Worm (Caenorhabditis elegans) whole organism, early embryonic: ENCODE data around the gene C53C11.2.

Experiments
- B0310.2 ChIP-seq: sonication (generic microtip); optimal IDR thresholded peaks from 2 replicates; lab custom pipeline; 2016; ENCODE audit warnings: mild to moderate bottlenecking, missing genetic modification characterization, missing compliant biosample characterization
- F13C5.2 ChIP-seq: sonication (generic microtip); optimal IDR thresholded peaks from 2 replicates; lab custom pipeline; 2017; ENCODE audit warnings: mild to moderate bottlenecking, missing genetic modification characterization, inconsistent platforms, missing compliant biosample characterization
- aly-1 ChIP-seq: sonication (generic microtip); optimal IDR thresholded peaks from 2 replicates; lab custom pipeline; 2016; ENCODE audit warnings: missing genetic modification characterization, missing compliant biosample characterization
- ama-1 ChIP-seq: fragments of 150-350 bp; optimal IDR thresholded peaks from 2 replicates; lab custom pipeline; 2014
- ceh-13 ChIP-seq: fragments of 200-800 bp; sonication (Bioruptor generic); optimal IDR thresholded peaks from 2 replicates; lab custom pipeline; 2018; ENCODE audit warnings: mild to moderate bottlenecking, missing genetic modification characterization, missing compliant biosample characterization
- ceh-36 ChIP-seq: sonication (generic microtip); optimal IDR thresholded peaks from 2 replicates; lab custom pipeline; 2016; ENCODE audit warnings: missing genetic modification characterization, inconsistent platforms, missing compliant biosample characterization
- ets-7 ChIP-seq: sonication (generic microtip); optimal IDR thresholded peaks from 2 replicates; lab custom pipeline; 2016; ENCODE audit warnings: missing genotype, missing genetic modification characterization, missing compliant biosample characterization
- flt-1 ChIP-seq: fragments of 200-800 bp; sonication (Bioruptor generic); IDR thresholded peaks from 2 replicates; pipeline ENCODE4 v1.3.6; 2022; ENCODE audit warnings: missing genetic modification characterization, missing compliant biosample characterization
- hmbx-1 ChIP-seq: sonication (generic microtip); optimal IDR thresholded peaks from 2 replicates; lab custom pipeline; 2016; ENCODE audit warnings: mild to moderate bottlenecking, missing genetic modification characterization, missing compliant biosample characterization
- hmg-4 ChIP-seq: fragments of 200-800 bp; sonication (Bioruptor generic); optimal IDR thresholded peaks from 2 replicates; lab custom pipeline; 2018; ENCODE audit warnings: mild to moderate bottlenecking, missing genetic modification characterization, missing compliant biosample characterization
- hnd-1 ChIP-seq: sonication (generic microtip); optimal IDR thresholded peaks from 2 replicates; lab custom pipeline; 2016; ENCODE audit warnings: missing genetic modification characterization, missing compliant biosample characterization
- pes-1 ChIP-seq: fragments of 200-800 bp; sonication (Bioruptor generic); IDR thresholded peaks from 2 replicates; pipeline ENCODE4 v1.3.6; 2022; ENCODE audit warnings: missing genetic modification reagents, missing genetic modification characterization, missing compliant biosample characterization
- scrt-1 ChIP-seq: fragments of 200-800 bp; sonication (Bioruptor generic); IDR thresholded peaks from 2 replicates; pipeline ENCODE4 v1.3.6; 2022; ENCODE audit warnings: missing genetic modification characterization, missing compliant biosample characterization
- sea-1 ChIP-seq: fragments of 200-800 bp; sonication (Bioruptor generic); conservative IDR thresholded peaks from 2 replicates; pipeline ENCODE4 v1.3.6; 2022; ENCODE audit warnings: missing genetic modification characterization, missing compliant biosample characterization
- tbx-11 ChIP-seq: fragments of 200-800 bp; sonication (Bioruptor generic); IDR thresholded peaks from 2 replicates; pipeline ENCODE4 v1.3.6; 2022; ENCODE audit warnings: missing genetic modification characterization, missing compliant biosample characterization
- tbx-37 ChIP-seq: fragments of 200-800 bp; sonication (Bioruptor generic); conservative IDR thresholded peaks from 2 replicates; pipeline ENCODE4 v1.3.6; 2022; ENCODE audit warnings: missing genetic modification reagents, missing genetic modification characterization, missing compliant biosample characterization

C53C11.2 gene

ce11 chrX:17381975-17382374 lies 45.5 kb downstream of the C53C11.2 start, which contains the start of gene F10D7.4:
F10D7.4 (minus strand) TSS chrX:17382075.
- TF ChIP-seq F13C5.2 (tag; lab: Kevin White, UChicago) = no peak
- TF ChIP-seq hmbx-1 (tag; lab: Kevin White, UChicago) = no peak
- no peak for TF ChIP-seq ceh-36
- no peak for TF ChIP-seq scrt-1 (GFP tag; lab: Robert Waterston, UW)
- TF ChIP-seq hmg-4 (GFP tag; lab: Kevin White, UChicago) = no peak
- TF ChIP-seq ceh-13 (GFP tag; lab: Kevin White, UChicago) = no peak
- TF ChIP-seq sea-1 (GFP tag; lab: Robert Waterston, UW) = no peak
- TF ChIP-seq tbx-37 = no peak
- TF ChIP-seq B0310.2 (tag; lab: Kevin White, UChicago) = no peak
- TF ChIP-seq tbx-11 (GFP tag; lab: Robert Waterston, UW) = no peak

- TF ChIP-seq tbx-11 (GFP tag; lab: Robert Waterston, UW) = no peak
- no peak for TF ChIP-seq ceh-36
- no peak for TF ChIP-seq pes-1 (GFP tag; lab: Robert Waterston, UW)
- TF ChIP-seq F13C5.2 (tag; lab: Kevin White, UChicago) = no peak
Observed at ce11 chrX:17384343-17384742, 47.9 kb downstream of the C53C11.2 start.

ce11 chrX:17385102-17385501 lies 48.7 kb downstream of the C53C11.2 start:
- no peak for TF ChIP-seq hmg-4 (GFP tag; lab: Kevin White, UChicago)
- no peak for TF ChIP-seq tbx-11 (GFP tag; lab: Robert Waterston, UW)
- no peak for TF ChIP-seq ama-1 (lab: Kevin White, UChicago)
- no peak for TF ChIP-seq flt-1 (GFP tag; lab: Robert Waterston, UW)
- TF ChIP-seq ceh-13 (GFP tag; lab: Kevin White, UChicago) = no peak

ce11 chrX:17386130-17386529 lies 49.7 kb downstream of the C53C11.2 start:
- TF ChIP-seq hnd-1 (no peak), tbx-11 (GFP tag; lab: Robert Waterston, UW) (no peak), B0310.2 (tag; lab: Kevin White, UChicago) (no peak), flt-1 (GFP tag; lab: Robert Waterston, UW) (no peak), tbx-37 (no peak), scrt-1 (GFP tag; lab: Robert Waterston, UW) (no peak), ama-1 (lab: Kevin White, UChicago) (no peak), sea-1 (GFP tag; lab: Robert Waterston, UW) (no peak), F13C5.2 (tag; lab: Kevin White, UChicago) (no peak), pes-1 (GFP tag; lab: Robert Waterston, UW) (no peak), ceh-36 (no peak), aly-1 (tag; lab: Kevin White, UChicago) (no peak), ets-7 (tag; lab: Kevin White, UChicago) (no peak), hmg-4 (GFP tag; lab: Kevin White, UChicago) (no peak), hmbx-1 (tag; lab: Kevin White, UChicago) (no peak), ceh-13 (GFP tag; lab: Kevin White, UChicago) (no peak)
